Fruit fly (Drosophila melanogaster): Measurements from ENCODE around the gene CG17738.

Gene CG17738

DNA sequence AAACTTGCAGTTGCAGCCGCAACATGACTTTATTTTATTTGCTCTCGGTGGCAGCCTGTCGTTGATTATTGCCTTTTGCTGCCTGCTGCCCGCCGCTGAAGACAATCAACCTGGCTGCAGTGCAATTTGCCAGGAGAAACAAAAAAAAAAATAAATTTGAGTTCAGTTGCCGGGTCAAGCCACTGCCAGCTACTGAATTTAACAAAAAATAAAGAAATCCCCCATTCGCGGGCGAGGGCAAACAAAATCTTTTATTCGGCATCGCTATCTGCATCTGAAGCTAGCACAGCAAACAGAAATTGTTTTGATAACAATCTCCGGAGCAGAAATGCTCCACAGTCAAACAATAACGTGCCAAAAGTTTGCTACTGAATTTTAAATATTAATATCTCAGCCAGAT, 46.6 kb downstream of the CG17738 start:
- TF ChIP-seq CG8159 (tag; optimal IDR thresholded peaks at IDR 0.05) (no peak), CG17806 (tag; optimal IDR thresholded peaks at IDR 0.05) (no peak), Snoo (tag; optimal IDR thresholded peaks at IDR 0.05) (no peak), gl (tag; optimal IDR thresholded peaks at IDR 0.05) (no peak), rn (GFP tag; IDR thresholded peaks at IDR 0.05) (no peak), fd96Ca (GFP tag; IDR thresholded peaks at IDR 0.05) (no peak), D1 (tag; optimal IDR thresholded peaks at IDR 0.05) (no peak), CG13204 (GFP tag; optimal IDR thresholded peaks at IDR 0.05) (no peak), CG10348 (GFP tag; IDR thresholded peaks at IDR 0.05) (no peak), Pif1B (GFP tag; optimal IDR thresholded peaks at IDR 0.05) (no peak)
